Worm (Caenorhabditis elegans) whole organism, L4/young adult: ENCODE data around the gene K11D12.8.

ENCODE experiments used
- W03F9.2 ChIP-seq: fragments of 150-350 bp; optimal IDR thresholded peaks from 2 replicates; lab custom pipeline; 2014; ENCODE audit warnings: missing biosample characterization, missing genetic modification characterization
- dao-5 ChIP-seq: sonication (generic microtip); optimal IDR thresholded peaks from 2 replicates; lab custom pipeline; 2016; ENCODE audit warnings: missing genotype, missing genetic modification characterization, moderate library complexity, missing compliant biosample characterization
- him-1 ChIP-seq: sonication (generic microtip); optimal IDR thresholded peaks from 2 replicates; lab custom pipeline; 2016; ENCODE audit warnings: missing genotype, missing genetic modification reagents, missing genetic modification characterization, missing compliant biosample characterization

ce11 chrV:5018810-5019274, 22.0 kb downstream of the K11D12.8 start, which contains the start of gene srr-4:
- no peak for TF ChIP-seq W03F9.2 (tag; lab: Kevin White, UChicago)
- no peak for TF ChIP-seq him-1 (tag; lab: Kevin White, UChicago)
- no peak for TF ChIP-seq dao-5 (tag; lab: Kevin White, UChicago)
